Worm (Caenorhabditis elegans): Measurements from ENCODE around the gene ZK899.5.

ce11 chrX:9506341-9506740 is 45.6 kb upstream of the ZK899.5 start:
- TF ChIP-seq ces-1 (GFP tag; optimal IDR thresholded peaks at IDR 0.05) = peak; percentile 84
- TF ChIP-seq lsy-2 (tag; optimal IDR thresholded peaks at IDR 0.05) = no peak
- no peak for TF ChIP-seq snpc-4 (tag; optimal IDR thresholded peaks at IDR 0.05)
- TF ChIP-seq ztf-11 (tag; optimal IDR thresholded peaks at IDR 0.05) = no peak
- TF ChIP-seq elt-3 (tag; optimal IDR thresholded peaks at IDR 0.05) = no peak
- no peak for TF ChIP-seq nhr-237 (tag; optimal IDR thresholded peaks at IDR 0.05)
- no peak for TF ChIP-seq elt-1 (tag; optimal IDR thresholded peaks at IDR 0.05; ENCODE audit: borderline replicate concordance, insufficient read depth)
- no peak for TF ChIP-seq ceh-39 (tag; optimal IDR thresholded peaks at IDR 0.05)
- TF ChIP-seq pha-4 (tag; optimal IDR thresholded peaks at IDR 0.05) = no peak
